Worm (Caenorhabditis elegans): ENCODE results near the gene M60.6.
A peak's percentile ranks its signal among the peaks of the same experiment; 100 is the strongest.

The M60.6 gene

ce11 chrX:8231858-8232257 lies 20.4 kb downstream of the M60.6 start, which contains the start of gene K02A6.3 (continued):
- TF ChIP-seq F49E8.2 (tag; optimal IDR thresholded peaks at IDR 0.05; ENCODE audit: insufficient read depth) (no peak), ceh-91 (GFP tag; IDR thresholded peaks at IDR 0.05) (no peak), snpc-3.4 (tag; optimal IDR thresholded peaks at IDR 0.05) (no peak), D2030.7 (GFP tag; IDR thresholded peaks at IDR 0.05) (no peak), ceh-40 (GFP tag; IDR thresholded peaks at IDR 0.05) (no peak), madf-8 (GFP tag; conservative IDR thresholded peaks at IDR 0.05) (no peak), Y56A3A.18 (GFP tag; IDR thresholded peaks at IDR 0.05) (no peak), ztf-6 (GFP tag; IDR thresholded peaks at IDR 0.05) (no peak), nfya-2 (GFP tag; IDR thresholded peaks at IDR 0.05) (no peak), Y79H2A.3 (GFP tag; conservative IDR thresholded peaks at IDR 0.05) (no peak), ztf-18 (tag; optimal IDR thresholded peaks at IDR 0.05) (peak; percentile 4), nhr-120 (GFP tag; IDR thresholded peaks at IDR 0.05) (no peak), ekl-4 (GFP tag; IDR thresholded peaks at IDR 0.05) (peak; percentile 52; the same call in 1 of the 2 replicates), athp-1 (tag; optimal IDR thresholded peaks at IDR 0.05) (no peak), gei-17 (GFP tag; optimal IDR thresholded peaks at IDR 0.05) (peak; percentile 75), lin-35 (GFP tag; optimal IDR thresholded peaks at IDR 0.05) (no peak), ceh-27 (GFP tag; optimal IDR thresholded peaks at IDR 0.05) (peak; percentile 74), ceh-79 (tag; optimal IDR thresholded peaks at IDR 0.05) (no peak), zim-3 (tag; optimal IDR thresholded peaks at IDR 0.05) (no peak), rcor-1 (GFP tag; IDR thresholded peaks at IDR 0.05) (peak; percentile 21; the same call in 1 of the 2 replicates), efl-1 (GFP tag; optimal IDR thresholded peaks at IDR 0.05) (no peak), chd-7 (tag; optimal IDR thresholded peaks at IDR 0.05) (peak; percentile 79), him-1 (tag; optimal IDR thresholded peaks at IDR 0.05) (no peak), lin-26 (GFP tag; IDR thresholded peaks at IDR 0.05) (peak; percentile 42; the same call in 1 of the 2 replicates), bed-1 (GFP tag; IDR thresholded peaks at IDR 0.05) (no peak), sptf-2 (GFP tag; optimal IDR thresholded peaks at IDR 0.05) (no peak), hlh-26 (GFP tag; conservative IDR thresholded peaks at IDR 0.05) (no peak), hsf-1 (GFP tag; IDR thresholded peaks at IDR 0.05) (0 out of 2 replicates have a peak, but pooled peaks have one; percentile 28), C06A6.2 (GFP tag; conservative IDR thresholded peaks at IDR 0.05) (peak; percentile 82), bed-2 (GFP tag; IDR thresholded peaks at IDR 0.05) (no peak), tbx-9 (tag; optimal IDR thresholded peaks at IDR 0.05; ENCODE audit: borderline replicate concordance) (no peak), Y53F4B.3 (GFP tag; IDR thresholded peaks at IDR 0.05) (no peak), mes-4 (tag; optimal IDR thresholded peaks at IDR 0.05) (no peak), nfyb-1 (GFP tag; IDR thresholded peaks at IDR 0.05) (peak; percentile 76), let-526 (GFP tag; IDR thresholded peaks at IDR 0.05) (no peak), die-1 (tag; optimal IDR thresholded peaks at IDR 0.05) (peak; percentile 2), madf-10 (tag; optimal IDR thresholded peaks at IDR 0.05) (peak; percentile 63), lin-40 (tag; optimal IDR thresholded peaks at IDR 0.05) (peak; percentile 88), xnd-1 (tag; optimal IDR thresholded peaks at IDR 0.05) (no peak), nhr-90 (tag; optimal IDR thresholded peaks at IDR 0.05) (peak; percentile 24), B0019.2 (GFP tag; conservative IDR thresholded peaks at IDR 0.05) (no peak), unc-130 (GFP tag; optimal IDR thresholded peaks at IDR 0.05) (no peak), zfh-2 (GFP tag; conservative IDR thresholded peaks at IDR 0.05) (no peak; the same call in none of the 2 replicates), nhr-179 (tag; optimal IDR thresholded peaks at IDR 0.05) (no peak), ccch-3 (GFP tag; optimal IDR thresholded peaks at IDR 0.05) (no peak), snpc-4 (GFP tag; optimal IDR thresholded peaks at IDR 0.05) (no peak), snpc-4 (tag; optimal IDR thresholded peaks at IDR 0.05) (peak in 2 of 4 experiments; percentile 51), hrde-1 (tag; optimal IDR thresholded peaks at IDR 0.05; ENCODE audit: borderline replicate concordance) (no peak), T26A5.8 (tag; optimal IDR thresholded peaks at IDR 0.05) (no peak), F52B5.7 (tag; optimal IDR thresholded peaks at IDR 0.05) (no peak)
